Fruit fly (Drosophila melanogaster): ENCODE data around the gene CG11756.
A peak's percentile ranks its signal among the peaks of the same experiment; 100 is the strongest.

CG11756 gene

dm6 chrX:11351351-11351750, 3.4 kb downstream of the CG11756 start (continued):
- TF ChIP-seq sim (GFP tag; IDR thresholded peaks at IDR 0.05) (peak; percentile 83), pnt (GFP tag; optimal IDR thresholded peaks at IDR 0.05) (peak; percentile 95), CG11247 (GFP tag; IDR thresholded peaks at IDR 0.05) (peak; percentile 94), grau (tag; optimal IDR thresholded peaks at IDR 0.05) (peak; percentile 99), ewg (GFP tag; optimal IDR thresholded peaks at IDR 0.05) (peak; percentile 86), repo (GFP tag; optimal IDR thresholded peaks at IDR 0.05) (peak; percentile 89), Spps (tag; optimal IDR thresholded peaks at IDR 0.05) (peak; percentile 68), D (optimal IDR thresholded peaks at IDR 0.05) (no peak), D (GFP tag; optimal IDR thresholded peaks at IDR 0.05) (peak; percentile 90), dm (GFP tag; optimal IDR thresholded peaks at IDR 0.05) (peak; percentile 84), CG1602 (GFP tag; optimal IDR thresholded peaks at IDR 0.05) (peak; percentile 92), Kr (GFP tag; optimal IDR thresholded peaks at IDR 0.05) (no peak), CG8478 (optimal IDR thresholded peaks at IDR 0.05) (no peak), CG15269 (tag; optimal IDR thresholded peaks at IDR 0.05) (peak; percentile 95), CG2116 (GFP tag; optimal IDR thresholded peaks at IDR 0.05) (no peak), ash1 (GFP tag; optimal IDR thresholded peaks at IDR 0.05) (peak; percentile 83), cg (GFP tag; optimal IDR thresholded peaks at IDR 0.05) (peak; percentile 71), CG12236 (GFP tag; optimal IDR thresholded peaks at IDR 0.05) (peak; percentile 76), ci (GFP tag; IDR thresholded peaks at IDR 0.05) (peak; percentile 98), Six4 (GFP tag; optimal IDR thresholded peaks at IDR 0.05) (peak; percentile 88), ab (GFP tag; optimal IDR thresholded peaks at IDR 0.05) (peak; percentile 81), CG10267 (tag; optimal IDR thresholded peaks at IDR 0.05) (peak; percentile 72), CG2129 (GFP tag; IDR thresholded peaks at IDR 0.05; ENCODE audit: partially characterized antibody) (no peak), CG31224 (GFP tag; IDR thresholded peaks at IDR 0.05) (peak; percentile 85), CG16813 (GFP tag; IDR thresholded peaks at IDR 0.05; ENCODE audit: partially characterized antibody) (no peak), D19B (GFP tag; optimal IDR thresholded peaks at IDR 0.05) (peak; percentile 76), CG10543 (GFP tag; optimal IDR thresholded peaks at IDR 0.05) (peak; percentile 91), tll (GFP tag; optimal IDR thresholded peaks at IDR 0.05) (no peak), CG7357 (GFP tag; IDR thresholded peaks at IDR 0.05) (peak; percentile 87), Side (GFP tag; optimal IDR thresholded peaks at IDR 0.05) (peak; percentile 93), phol (tag; optimal IDR thresholded peaks at IDR 0.05) (peak; percentile 89), tgo (GFP tag; IDR thresholded peaks at IDR 0.05) (peak; percentile 95), gfzf (GFP tag; optimal IDR thresholded peaks at IDR 0.05) (no peak), CG13775 (GFP tag; optimal IDR thresholded peaks at IDR 0.05) (peak; percentile 86), Eip74EF (GFP tag; optimal IDR thresholded peaks at IDR 0.05) (peak in 1 of 2 experiments; percentile 81), CG11723 (GFP tag; optimal IDR thresholded peaks at IDR 0.05) (peak; percentile 90), CG18011 (GFP tag; optimal IDR thresholded peaks at IDR 0.05) (peak; percentile 75), Ptx1 (GFP tag; IDR thresholded peaks at IDR 0.05) (peak; percentile 95), CG3838 (GFP tag; optimal IDR thresholded peaks at IDR 0.05) (peak; percentile 77), CG15011 (GFP tag; optimal IDR thresholded peaks at IDR 0.05) (peak; percentile 80), Lpt (GFP tag; optimal IDR thresholded peaks at IDR 0.05) (no peak), CrebB (tag; optimal IDR thresholded peaks at IDR 0.05) (peak; percentile 92), Drgx (GFP tag; IDR thresholded peaks at IDR 0.05) (peak; percentile 98), peb (GFP tag; IDR thresholded peaks at IDR 0.05) (peak; percentile 79), lov (optimal IDR thresholded peaks at IDR 0.05) (no peak), lov (GFP tag; IDR thresholded peaks at IDR 0.05) (peak; percentile 95), amos (GFP tag; IDR thresholded peaks at IDR 0.05; ENCODE audit: partially characterized antibody) (no peak), nom (GFP tag; optimal IDR thresholded peaks at IDR 0.05) (peak; percentile 86), vvl (GFP tag; IDR thresholded peaks at IDR 0.05) (peak; percentile 97), CG31365 (tag; optimal IDR thresholded peaks at IDR 0.05) (peak; percentile 78), bowl (GFP tag; IDR thresholded peaks at IDR 0.05) (peak; percentile 91)
